Worm (Caenorhabditis elegans) whole organism, young adult: Measurements from ENCODE around the gene C16H3.3.

Experiments used
- C06A6.2 ChIP-seq: fragments of 200-800 bp; sonication (Bioruptor generic); conservative IDR thresholded peaks from 2 replicates; pipeline ENCODE4 v1.3.6; 2022; ENCODE audit warnings: missing genetic modification characterization, missing compliant biosample characterization
- F10E7.11 ChIP-seq: sonication (generic microtip); optimal IDR thresholded peaks from 2 replicates; lab custom pipeline; 2017; ENCODE audit warnings: mild to moderate bottlenecking, missing genetic modification characterization, moderate library complexity, missing compliant biosample characterization
- F49E8.2 ChIP-seq: sonication (generic microtip); optimal IDR thresholded peaks from 3 replicates; lab custom pipeline; 2017; ENCODE audit warnings: missing genetic modification characterization, mild to moderate bottlenecking, missing compliant biosample characterization, antibody characterized with exemption, moderate library complexity; ENCODE audit not compliant: insufficient read depth
- F52B5.7 ChIP-seq: sonication (generic microtip); optimal IDR thresholded peaks from 2 replicates; lab custom pipeline; 2016; ENCODE audit warnings: mild to moderate bottlenecking, missing genetic modification characterization, missing compliant biosample characterization
- F55B11.4 ChIP-seq: sonication (generic microtip); optimal IDR thresholded peaks from 2 replicates; lab custom pipeline; 2016; ENCODE audit warnings: missing compliant biosample characterization, missing genetic modification characterization, borderline replicate concordance; ENCODE audit not compliant: insufficient read depth
- K12H6.12 ChIP-seq: fragments of 200-800 bp; sonication (Bioruptor generic); optimal IDR thresholded peaks from 2 replicates; lab custom pipeline; 2018; ENCODE audit warnings: mild to moderate bottlenecking, missing genetic modification characterization, missing compliant biosample characterization
- T07F8.4 ChIP-seq: sonication (generic microtip); optimal IDR thresholded peaks from 2 replicates; lab custom pipeline; 2016; ENCODE audit warnings: mild to moderate bottlenecking, missing genetic modification characterization, moderate library complexity, missing compliant biosample characterization
- T26A5.8 ChIP-seq: sonication (generic microtip); optimal IDR thresholded peaks from 2 replicates; lab custom pipeline; 2016; ENCODE audit warnings: missing genetic modification characterization, missing compliant biosample characterization
- Y56A3A.18 ChIP-seq: fragments of 200-800 bp; sonication (Bioruptor generic); IDR thresholded peaks from 2 replicates; pipeline ENCODE4 v1.3.6; 2022; ENCODE audit warnings: missing genetic modification reagents, missing genetic modification characterization, missing compliant biosample characterization
- Y79H2A.3 ChIP-seq: fragments of 200-800 bp; sonication (Bioruptor generic); conservative IDR thresholded peaks from 2 replicates; pipeline ENCODE4 v1.3.6; 2022; ENCODE audit warnings: missing genetic modification reagents, missing genetic modification characterization, missing compliant biosample characterization
- attf-3 ChIP-seq: fragments of 200-800 bp; sonication (Bioruptor generic); conservative IDR thresholded peaks from 2 replicates; pipeline ENCODE4 v1.3.6; 2022; ENCODE audit warnings: missing genetic modification reagents, missing genetic modification characterization, missing compliant biosample characterization
- attf-5 ChIP-seq: fragments of 200-800 bp; sonication (Bioruptor generic); optimal IDR thresholded peaks from 2 replicates; lab custom pipeline; 2018; ENCODE audit warnings: mild to moderate bottlenecking, missing genetic modification characterization, missing compliant biosample characterization
- bed-1 ChIP-seq: fragments of 200-800 bp; sonication (Bioruptor generic); IDR thresholded peaks from 2 replicates; pipeline ENCODE4 v1.3.6; 2022; ENCODE audit warnings: missing genetic modification reagents, missing genetic modification characterization, missing compliant biosample characterization
- ccch-3 ChIP-seq: fragments of 200-800 bp; sonication (Bioruptor generic); optimal IDR thresholded peaks from 2 replicates; lab custom pipeline; 2018; ENCODE audit warnings: mild to moderate bottlenecking, missing genetic modification characterization, missing compliant biosample characterization
- cebp-1 ChIP-seq, 2 experiments: fragments of 200-800 bp in 1 of 2; sonication (Bioruptor generic) in 1 of 2; sonication (generic microtip) in 1 of 2; IDR thresholded peaks in 1 of 2; optimal IDR thresholded peaks in 1 of 2; 2 replicates each; pipeline versions ENCODE4 v1.3.6 to Lab custom; 2017 to 2022; ENCODE audit warnings: missing compliant biosample characterization in 2 of 2, missing genetic modification characterization in 2 of 2, mild to moderate bottlenecking in 1 of 2, missing genetic modification reagents in 1 of 2, moderate library complexity in 1 of 2
- ceh-100 ChIP-seq: fragments of 200-800 bp; sonication (Bioruptor generic); IDR thresholded peaks from 2 replicates; pipeline ENCODE4 v1.3.6; 2022; ENCODE audit warnings: missing genetic modification reagents, missing genetic modification characterization, missing compliant biosample characterization
- ceh-27 ChIP-seq: fragments of 200-800 bp; sonication (Bioruptor generic); optimal IDR thresholded peaks from 2 replicates; lab custom pipeline; 2018; ENCODE audit warnings: mild to moderate bottlenecking, missing genetic modification characterization, moderate library complexity, missing compliant biosample characterization
- dpff-1 ChIP-seq: sonication (generic microtip); optimal IDR thresholded peaks from 2 replicates; lab custom pipeline; 2017; ENCODE audit warnings: mild to moderate bottlenecking, missing genetic modification characterization, missing compliant biosample characterization
- egl-44 ChIP-seq: fragments of 200-800 bp; sonication (Bioruptor generic); IDR thresholded peaks from 2 replicates; pipeline ENCODE4 v1.3.6; 2022; ENCODE audit warnings: missing genetic modification reagents, missing genetic modification characterization, missing compliant biosample characterization
- egrh-3 ChIP-seq: fragments of 200-800 bp; sonication (Bioruptor generic); IDR thresholded peaks from 2 replicates; pipeline ENCODE4 v1.3.6; 2022; ENCODE audit warnings: missing genetic modification reagents, missing genetic modification characterization, missing compliant biosample characterization
- fkh-3 ChIP-seq: sonication (generic microtip); optimal IDR thresholded peaks from 2 replicates; lab custom pipeline; 2016; ENCODE audit warnings: mild to moderate bottlenecking, missing genetic modification characterization, missing compliant biosample characterization
- hmg-20 ChIP-seq: fragments of 200-800 bp; sonication (Bioruptor generic); IDR thresholded peaks from 2 replicates; pipeline ENCODE4 v1.3.6; 2022; ENCODE audit warnings: missing genetic modification reagents, missing genetic modification characterization, missing compliant biosample characterization
- lin-26 ChIP-seq: fragments of 200-800 bp; sonication (Bioruptor generic); IDR thresholded peaks from 2 replicates; pipeline ENCODE4 v1.3.6; 2022; ENCODE audit warnings: missing genetic modification reagents, missing genetic modification characterization, missing compliant biosample characterization
- lin-40 ChIP-seq: sonication (generic microtip); optimal IDR thresholded peaks from 2 replicates; lab custom pipeline; 2016; ENCODE audit warnings: missing genetic modification characterization, mild to moderate bottlenecking, missing compliant biosample characterization, missing genotype, missing genetic modification reagents
- lin-54 ChIP-seq: fragments of 200-800 bp; sonication (Bioruptor generic); optimal IDR thresholded peaks from 2 replicates; lab custom pipeline; 2018; ENCODE audit warnings: mild to moderate bottlenecking, missing genetic modification characterization, missing compliant biosample characterization
- lsl-1 ChIP-seq: fragments of 200-800 bp; sonication (Bioruptor generic); optimal IDR thresholded peaks from 2 replicates; lab custom pipeline; 2018; ENCODE audit warnings: mild to moderate bottlenecking, missing genetic modification characterization, moderate library complexity, missing compliant biosample characterization
- madf-10 ChIP-seq: sonication (generic microtip); optimal IDR thresholded peaks from 2 replicates; lab custom pipeline; 2016; ENCODE audit warnings: mild to moderate bottlenecking, missing genetic modification characterization, missing compliant biosample characterization
- mcd-1 ChIP-seq: fragments of 200-800 bp; sonication (Bioruptor generic); IDR thresholded peaks from 2 replicates; pipeline ENCODE4 v1.3.6; 2022; ENCODE audit warnings: missing genetic modification reagents, missing genetic modification characterization, missing compliant biosample characterization
- mes-4 ChIP-seq: sonication (generic microtip); optimal IDR thresholded peaks from 2 replicates; lab custom pipeline; 2016; ENCODE audit warnings: missing genotype, missing genetic modification characterization, missing compliant biosample characterization
- mxl-1 ChIP-seq: sonication (generic microtip); optimal IDR thresholded peaks from 2 replicates; lab custom pipeline; 2016; ENCODE audit warnings: missing genetic modification characterization, missing compliant biosample characterization
- nfya-2 ChIP-seq: fragments of 200-800 bp; sonication (Bioruptor generic); IDR thresholded peaks from 2 replicates; pipeline ENCODE4 v1.3.6; 2022; ENCODE audit warnings: missing genetic modification reagents, missing genetic modification characterization, missing compliant biosample characterization
- nhr-120 ChIP-seq: fragments of 200-800 bp; sonication (Bioruptor generic); IDR thresholded peaks from 2 replicates; pipeline ENCODE4 v1.3.6; 2022; ENCODE audit warnings: missing genetic modification characterization, missing compliant biosample characterization
- nhr-80 ChIP-seq: sonication (generic microtip); optimal IDR thresholded peaks from 2 replicates; lab custom pipeline; 2016; ENCODE audit warnings: missing genetic modification characterization, missing compliant biosample characterization
- pbrm-1 ChIP-seq: fragments of 200-800 bp; sonication (Bioruptor generic); IDR thresholded peaks from 2 replicates; pipeline ENCODE4 v1.3.6; 2022; ENCODE audit warnings: missing genetic modification reagents, missing genetic modification characterization, missing compliant biosample characterization
- rcor-1 ChIP-seq: fragments of 200-800 bp; sonication (Bioruptor generic); IDR thresholded peaks from 2 replicates; pipeline ENCODE4 v1.3.6; 2022; ENCODE audit warnings: missing genetic modification reagents, missing genetic modification characterization, missing compliant biosample characterization
- rec-8 ChIP-seq, 2 experiments: sonication (generic microtip); optimal IDR thresholded peaks; 2 replicates each; lab custom pipeline; 2016; ENCODE audit warnings: mild to moderate bottlenecking in 2 of 2, missing genetic modification characterization in 2 of 2, missing genetic modification reagents in 2 of 2, missing genotype in 2 of 2, missing biosample characterization in 1 of 2, missing compliant biosample characterization in 1 of 2, moderate library complexity in 1 of 2
- repo-1 ChIP-seq: sonication (generic microtip); optimal IDR thresholded peaks from 2 replicates; lab custom pipeline; 2017; ENCODE audit warnings: mild to moderate bottlenecking, missing genetic modification characterization, missing compliant biosample characterization
- sdz-38 ChIP-seq: sonication (generic microtip); optimal IDR thresholded peaks from 2 replicates; lab custom pipeline; 2016; ENCODE audit warnings: missing genotype, missing genetic modification characterization, missing compliant biosample characterization
- snpc-4 ChIP-seq, 5 experiments: fragments of 150-350 bp in 1 of 5; sonication (generic microtip) in 4 of 5; optimal IDR thresholded peaks; 2 replicates each; lab custom pipeline; 2014 to 2018; ENCODE audit warnings: missing genetic modification characterization in 5 of 5, missing biosample characterization in 3 of 5, antibody characterized with exemption in 2 of 5, mild to moderate bottlenecking in 2 of 5, missing compliant biosample characterization in 2 of 5, missing genotype in 2 of 5, moderate library complexity in 2 of 5, missing genetic modification reagents in 1 of 5
- sptf-2 ChIP-seq: fragments of 200-800 bp; sonication (Bioruptor generic); optimal IDR thresholded peaks from 2 replicates; lab custom pipeline; 2018; ENCODE audit warnings: mild to moderate bottlenecking, missing genetic modification characterization, missing compliant biosample characterization
- unc-130 ChIP-seq: sonication (generic microtip); optimal IDR thresholded peaks from 2 replicates; lab custom pipeline; 2016; ENCODE audit warnings: missing genetic modification reagents, missing genetic modification characterization, missing compliant biosample characterization
- xnd-1 ChIP-seq: sonication (generic microtip); optimal IDR thresholded peaks from 2 replicates; lab custom pipeline; 2016; ENCODE audit warnings: missing genotype, missing genetic modification reagents, missing genetic modification characterization, missing compliant biosample characterization
- zfh-2 ChIP-seq: fragments of 200-800 bp; sonication (Bioruptor generic); conservative IDR thresholded peaks from 2 replicates; pipeline ENCODE4 v1.3.6; 2022; ENCODE audit warnings: missing genetic modification reagents, missing genetic modification characterization, missing compliant biosample characterization
- ztf-18 ChIP-seq: sonication (generic microtip); optimal IDR thresholded peaks from 2 replicates; lab custom pipeline; 2016; ENCODE audit warnings: missing genotype, mild to moderate bottlenecking, missing genetic modification characterization, missing compliant biosample characterization
- ztf-22 ChIP-seq: fragments of 200-800 bp; sonication (Bioruptor generic); optimal IDR thresholded peaks from 2 replicates; lab custom pipeline; 2018; ENCODE audit warnings: mild to moderate bottlenecking, missing genetic modification characterization, moderate library complexity, missing compliant biosample characterization
- ztf-25 ChIP-seq: fragments of 200-800 bp; sonication (Bioruptor generic); IDR thresholded peaks from 2 replicates; pipeline ENCODE4 v1.3.6; 2022; ENCODE audit warnings: missing genetic modification reagents, missing genetic modification characterization, missing compliant biosample characterization
- ztf-3 ChIP-seq: fragments of 200-800 bp; sonication (Bioruptor generic); optimal IDR thresholded peaks from 2 replicates; lab custom pipeline; 2018; ENCODE audit warnings: mild to moderate bottlenecking, missing genetic modification characterization, missing compliant biosample characterization

Gene C16H3.3

DNA sequence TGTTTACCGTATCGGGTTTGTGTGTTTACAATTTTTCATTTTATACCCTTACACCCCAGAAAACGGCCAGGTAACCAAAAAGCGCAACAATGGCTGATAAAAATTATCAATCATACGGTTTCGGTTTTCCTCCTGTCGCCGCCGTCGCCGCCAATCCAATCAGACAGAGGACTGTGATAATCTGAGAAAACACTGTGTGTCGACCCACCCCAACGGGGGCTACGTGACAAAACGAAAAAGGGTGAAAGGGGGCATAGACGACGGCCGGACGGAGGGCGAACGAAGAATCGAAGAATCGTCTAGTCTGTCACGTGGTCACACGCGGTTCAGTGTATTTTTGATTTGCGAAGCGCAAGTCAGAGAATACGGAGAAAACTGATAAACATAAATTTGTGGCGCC is 21.0 kb upstream of the C16H3.3 start (continued):
- TF ChIP-seq nhr-120: no peak
- TF ChIP-seq T07F8.4 (tag; lab: Kevin White, UChicago): no peak
- peak; percentile 73 for TF ChIP-seq nhr-80 (tag; lab: Kevin White, UChicago)
- no peak for TF ChIP-seq attf-3 (GFP tag; lab: Robert Waterston, UW)
- TF ChIP-seq fkh-3 (tag; lab: Kevin White, UChicago): no peak
- TF ChIP-seq zfh-2 (GFP tag; lab: Robert Waterston, UW): peak; percentile 77
- no peak for TF ChIP-seq mxl-1 (tag; lab: Kevin White, UChicago)
- no peak for TF ChIP-seq rec-8 (tag; optimal IDR thresholded peaks at IDR 0.05; lab: Kevin White, UChicago)
- no peak for TF ChIP-seq F10E7.11 (tag; lab: Kevin White, UChicago)
- TF ChIP-seq lin-54 (GFP tag; lab: Kevin White, UChicago): no peak
- no peak for TF ChIP-seq mes-4 (tag; lab: Kevin White, UChicago)
- TF ChIP-seq snpc-4 (GFP tag; optimal IDR thresholded peaks at IDR 0.05; lab: Kevin White, UChicago): no peak
- TF ChIP-seq snpc-4 (tag; optimal IDR thresholded peaks at IDR 0.05; lab: Kevin White, UChicago): peak in 1 of 4 experiments; percentile 29
- TF ChIP-seq unc-130 (GFP tag; lab: Kevin White, UChicago): no peak
- TF ChIP-seq xnd-1 (tag; lab: Kevin White, UChicago): no peak
- TF ChIP-seq pbrm-1 (GFP tag; lab: Robert Waterston, UW): 0 out of 2 replicates have a peak, but pooled peaks have one; percentile 10
- peak; percentile 36 for TF ChIP-seq K12H6.12 (tag; lab: Kevin White, UChicago)
- TF ChIP-seq lin-26 (GFP tag; lab: Robert Waterston, UW): 0 out of 2 replicates have a peak, but pooled peaks have one; percentile 32
- 0 out of 2 replicates have a peak, but pooled peaks have one; percentile 44 for TF ChIP-seq C06A6.2 (GFP tag; lab: Robert Waterston, UW)
- TF ChIP-seq Y79H2A.3 (GFP tag; lab: Robert Waterston, UW): no peak
- peak; percentile 51 for TF ChIP-seq ztf-22 (GFP tag; lab: Kevin White, UChicago)

DNA sequence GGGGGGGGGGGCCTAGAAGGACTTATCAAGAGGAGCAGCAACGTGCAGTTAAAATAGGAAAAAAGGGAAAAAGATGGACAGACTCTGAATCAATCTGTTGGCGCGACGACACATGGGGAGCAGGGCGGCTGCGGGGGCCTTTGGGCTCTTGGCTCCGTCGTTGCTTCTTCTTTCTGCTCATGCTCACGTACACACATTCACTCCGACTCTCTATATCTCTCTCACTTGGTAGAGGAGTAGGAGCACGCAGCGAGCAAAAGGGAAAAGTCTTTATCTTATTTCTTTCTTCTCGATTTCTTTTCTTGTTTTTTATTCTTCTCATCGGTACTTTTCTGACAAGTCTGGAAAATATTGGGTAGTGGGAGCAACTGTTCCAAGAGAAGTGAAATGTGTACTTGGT is 18.5 kb upstream of the C16H3.3 start:
- no peak for TF ChIP-seq Y56A3A.18 (GFP tag; lab: Robert Waterston, UW)
- TF ChIP-seq rec-8 (tag; optimal IDR thresholded peaks at IDR 0.05; lab: Kevin White, UChicago): no peak
- no peak for TF ChIP-seq lsl-1 (GFP tag; lab: Kevin White, UChicago)
- 0 out of 2 replicates have a peak, but pooled peaks have one; percentile 18 for TF ChIP-seq egrh-3 (GFP tag; lab: Robert Waterston, UW)
- TF ChIP-seq ztf-25: no peak
- TF ChIP-seq cebp-1 (GFP tag; IDR thresholded peaks at IDR 0.05; lab: Robert Waterston, UW): no peak
- peak; percentile 55 for TF ChIP-seq cebp-1 (tag; optimal IDR thresholded peaks at IDR 0.05; lab: Kevin White, UChicago)
- no peak for TF ChIP-seq ccch-3 (GFP tag; lab: Kevin White, UChicago)
- TF ChIP-seq F52B5.7 (tag; lab: Kevin White, UChicago): peak; percentile 19
- no peak for TF ChIP-seq hmg-20
- no peak for TF ChIP-seq sdz-38 (tag; lab: Kevin White, UChicago)
- TF ChIP-seq egl-44 (GFP tag; lab: Robert Waterston, UW): no peak
- no peak for TF ChIP-seq madf-10
- TF ChIP-seq ceh-27: peak; percentile 26
- TF ChIP-seq ztf-18 (tag; lab: Kevin White, UChicago): no peak
- TF ChIP-seq ceh-100: no peak
- no peak for TF ChIP-seq rcor-1
- TF ChIP-seq bed-1 (GFP tag; lab: Robert Waterston, UW): no peak
- TF ChIP-seq nfya-2 (GFP tag; lab: Robert Waterston, UW): no peak
- TF ChIP-seq repo-1 (tag; lab: Kevin White, UChicago): no peak
- no peak for TF ChIP-seq ztf-3
- TF ChIP-seq attf-5: peak; percentile 6
- TF ChIP-seq F49E8.2: no peak
- TF ChIP-seq lin-40 (tag; lab: Kevin White, UChicago): peak; percentile 22
- TF ChIP-seq mcd-1 (GFP tag; lab: Robert Waterston, UW): no peak
- no peak for TF ChIP-seq T26A5.8 (tag; lab: Kevin White, UChicago)
- TF ChIP-seq dpff-1 (tag; lab: Kevin White, UChicago): peak; percentile 19
- no peak for TF ChIP-seq F55B11.4 (tag; lab: Kevin White, UChicago)
- TF ChIP-seq sptf-2 (GFP tag; lab: Kevin White, UChicago): no peak
- TF ChIP-seq nhr-80 (tag; lab: Kevin White, UChicago): no peak
